Worm (Caenorhabditis elegans) whole organism, L4/young adult: ENCODE data around the gene eif-3.L.

Experiments used
- W03F9.2 ChIP-seq: fragments of 150-350 bp; optimal IDR thresholded peaks from 2 replicates; lab custom pipeline; 2014; ENCODE audit warnings: missing biosample characterization, missing genetic modification characterization
- dao-5 ChIP-seq: sonication (generic microtip); optimal IDR thresholded peaks from 2 replicates; lab custom pipeline; 2016; ENCODE audit warnings: missing genotype, missing genetic modification characterization, moderate library complexity, missing compliant biosample characterization
- him-1 ChIP-seq: sonication (generic microtip); optimal IDR thresholded peaks from 2 replicates; lab custom pipeline; 2016; ENCODE audit warnings: missing genotype, missing genetic modification reagents, missing genetic modification characterization, missing compliant biosample characterization

DNA sequence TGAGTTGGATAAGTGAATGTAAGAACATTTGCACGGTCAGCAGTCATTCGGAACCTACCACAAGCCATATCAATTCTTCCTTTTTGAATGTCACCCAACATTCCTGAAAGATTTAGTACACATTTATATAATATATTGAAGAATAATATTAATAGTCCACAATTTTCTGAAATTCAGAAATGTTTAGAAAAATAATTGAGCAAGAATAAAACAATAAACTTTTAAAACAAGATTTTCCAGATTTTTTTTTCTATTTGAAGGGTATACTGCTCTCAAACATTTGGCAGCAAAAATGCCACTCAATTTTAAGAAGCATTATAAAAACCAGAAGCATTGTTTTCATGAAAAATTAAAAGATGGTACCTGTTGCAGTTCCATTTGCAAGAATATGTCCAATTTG is 14.5 kb upstream of the eif-3.L start, which contains the start of gene F59E12.8:
- TF ChIP-seq him-1 (no peak), dao-5 (tag; lab: Kevin White, UChicago) (no peak), W03F9.2 (tag; lab: Kevin White, UChicago) (no peak)
